Fruit fly (Drosophila melanogaster): ENCODE measurements around the gene Df31.
A peak's percentile ranks its signal among the peaks of the same experiment; 100 is the strongest.

Df31 gene

DNA sequence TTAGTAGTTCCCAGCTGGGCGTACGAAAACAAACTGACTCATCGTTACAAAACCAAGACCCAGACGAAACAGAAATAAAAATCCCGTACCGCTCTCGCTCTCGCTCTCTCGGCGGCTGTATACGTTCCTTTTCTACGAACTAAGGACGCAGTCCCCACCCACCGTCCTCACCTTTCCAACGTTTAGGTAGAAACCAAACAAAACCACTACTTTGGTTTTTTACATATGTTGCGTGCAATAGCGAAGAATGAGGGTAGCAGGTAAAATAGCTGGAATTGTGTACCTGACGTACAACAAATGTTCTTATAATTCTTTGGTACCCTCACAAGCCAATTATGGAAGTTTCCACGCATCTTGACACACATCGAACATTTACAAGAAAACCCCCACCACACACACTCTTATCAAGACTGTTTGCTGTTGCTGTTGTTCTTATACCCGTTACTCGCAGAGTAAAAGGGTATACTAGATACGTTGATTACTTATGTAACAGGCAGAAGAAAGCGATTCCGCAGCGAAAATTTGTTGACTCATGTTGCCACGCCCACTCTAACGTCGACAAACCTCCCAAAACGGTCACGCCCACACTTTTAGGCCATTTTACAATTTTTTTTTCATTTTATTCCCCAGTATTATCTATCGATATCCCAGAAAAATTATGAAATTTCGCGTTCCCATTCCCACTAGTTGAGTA is 10.8 kb downstream of the Df31 start:
- TF ChIP-seq bab1 (GFP tag; optimal IDR thresholded peaks at IDR 0.05) (no peak), kay (GFP tag; ENCODE audit: borderline replicate concordance) (peak; percentile 87), CG7101 (tag; optimal IDR thresholded peaks at IDR 0.05) (no peak), cnc (optimal IDR thresholded peaks at IDR 0.05) (peak; percentile 20 to 24), CG1620 (GFP tag; optimal IDR thresholded peaks at IDR 0.05) (no peak), CG14711 (tag; optimal IDR thresholded peaks at IDR 0.05) (no peak), ovo (GFP tag; optimal IDR thresholded peaks at IDR 0.05) (peak; percentile 14), CG5204 (GFP tag; optimal IDR thresholded peaks at IDR 0.05) (peak; percentile 4)

DNA sequence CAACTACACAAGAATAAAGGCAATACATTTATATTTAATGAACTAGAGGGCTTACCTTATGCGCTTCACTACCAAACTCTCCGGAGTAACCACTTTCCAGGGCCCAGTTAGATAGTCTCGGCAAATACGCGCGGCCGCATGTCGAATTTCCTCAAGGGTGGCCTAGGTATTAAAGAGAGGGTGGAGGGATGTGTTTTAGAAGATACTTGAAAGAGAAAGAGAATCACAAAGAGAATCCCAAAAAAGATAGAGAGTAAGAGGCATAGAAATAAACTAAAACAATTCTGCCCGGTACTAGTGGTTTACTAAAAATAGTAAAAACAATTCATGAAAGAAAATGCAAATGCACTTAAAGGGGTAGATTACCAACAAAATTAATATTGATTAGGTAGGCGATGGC is 11.8 kb downstream of the Df31 start:
- TF ChIP-seq Hr96 (GFP tag; optimal IDR thresholded peaks at IDR 0.05) (no peak), Mnt (GFP tag; optimal IDR thresholded peaks at IDR 0.05) (no peak), cic (GFP tag; optimal IDR thresholded peaks at IDR 0.05) (no peak), CG12768 (GFP tag; optimal IDR thresholded peaks at IDR 0.05) (no peak), cnc (optimal IDR thresholded peaks at IDR 0.05) (no peak), Clk (GFP tag; optimal IDR thresholded peaks at IDR 0.05) (no peak), CG7101 (tag; optimal IDR thresholded peaks at IDR 0.05) (no peak), CG11617 (GFP tag; optimal IDR thresholded peaks at IDR 0.05) (no peak), CG1620 (GFP tag; optimal IDR thresholded peaks at IDR 0.05) (no peak), CG5204 (GFP tag; optimal IDR thresholded peaks at IDR 0.05) (no peak), CG14711 (tag; optimal IDR thresholded peaks at IDR 0.05) (no peak), tj (GFP tag; optimal IDR thresholded peaks at IDR 0.05) (no peak), bab1 (GFP tag; optimal IDR thresholded peaks at IDR 0.05) (no peak), CG7045 (GFP tag; optimal IDR thresholded peaks at IDR 0.05) (no peak), Crg-1 (GFP tag; optimal IDR thresholded peaks at IDR 0.05) (no peak), toe (GFP tag; optimal IDR thresholded peaks at IDR 0.05) (no peak), ovo (GFP tag; optimal IDR thresholded peaks at IDR 0.05) (no peak), kay (GFP tag; ENCODE audit: borderline replicate concordance) (no peak)

DNA sequence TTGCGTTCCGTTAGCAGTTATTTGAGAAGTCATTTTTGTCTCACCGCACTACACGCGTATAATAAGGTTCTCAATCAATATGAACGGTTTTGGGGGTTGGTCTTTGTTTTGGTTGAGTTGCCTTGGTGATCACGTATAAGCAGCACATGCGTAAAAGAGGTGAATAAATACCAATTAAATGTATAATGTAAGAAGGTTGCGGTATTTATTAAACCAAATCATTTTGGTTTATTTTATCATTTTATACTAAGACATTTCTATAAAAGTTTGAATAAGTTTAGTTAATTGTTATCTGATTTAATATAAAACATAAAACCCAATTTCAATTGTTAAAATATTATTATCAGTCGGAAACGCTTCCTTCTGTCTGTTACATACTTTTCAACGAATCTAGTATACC is 40.4 kb downstream of the Df31 start, which contains the start of gene nompB:
TSS of gene nompB (minus strand) at position 101 of the 400 bp plus-strand sequence.
- no peak for TF ChIP-seq CG14711 (tag; optimal IDR thresholded peaks at IDR 0.05)

Data from whole organism, adult.